Fruit fly (Drosophila melanogaster) whole organism, embryonic: ENCODE measurements around the gene Prdm13.

Experiments
- Adf1 ChIP-seq: fragments of 200-800 bp; sonication (Bioruptor generic); IDR thresholded peaks from 2 replicates; pipeline ENCODE4 v1.3.6; 2022; ENCODE audit warnings: missing biosample characterization, missing genetic modification characterization
- Antp ChIP-seq: fragments of 200-800 bp; sonication (Bioruptor generic); optimal IDR thresholded peaks from 3 replicates; lab custom pipeline; 2016; ENCODE audit warnings: missing biosample characterization, missing genetic modification characterization
- Atf6 ChIP-seq: fragments of 200-800 bp; sonication (Bioruptor generic); IDR thresholded peaks from 2 replicates; pipeline ENCODE4 v1.3.6; 2022; ENCODE audit warnings: missing biosample characterization, missing genetic modification characterization
- Bdp1 ChIP-seq: fragments of 200-800 bp; sonication (Bioruptor generic); optimal IDR thresholded peaks from 3 replicates; lab custom pipeline; 2016; ENCODE audit warnings: missing biosample characterization, missing genetic modification characterization
- CG11093 ChIP-seq: fragments of 200-800 bp; sonication (Bioruptor generic); IDR thresholded peaks from 3 replicates; pipeline ENCODE4 v1.3.6; 2022; ENCODE audit warnings: missing biosample characterization, missing genetic modification characterization
- CG11398 ChIP-seq: fragments of 200-800 bp; sonication (Bioruptor generic); optimal IDR thresholded peaks from 2 replicates; lab custom pipeline; 2016; ENCODE audit warnings: missing biosample characterization, missing genetic modification characterization
- CG12219 ChIP-seq: fragments of 200-800 bp; sonication (Bioruptor generic); optimal IDR thresholded peaks from 3 replicates; lab custom pipeline; 2018; ENCODE audit warnings: missing biosample characterization, mild to moderate bottlenecking, missing genetic modification characterization
- CG13296 ChIP-seq: fragments of 200-800 bp; sonication (Bioruptor generic); optimal IDR thresholded peaks from 3 replicates; lab custom pipeline; 2018; ENCODE audit warnings: missing biosample characterization, mild to moderate bottlenecking, missing genetic modification characterization
- CG15011 ChIP-seq: fragments of 200-800 bp; sonication (Bioruptor generic); optimal IDR thresholded peaks from 3 replicates; lab custom pipeline; 2018; ENCODE audit warnings: missing biosample characterization, mild to moderate bottlenecking, missing genetic modification characterization
- CG15601 ChIP-seq: fragments of 200-800 bp; sonication (Bioruptor generic); optimal IDR thresholded peaks from 3 replicates; lab custom pipeline; 2019; ENCODE audit warnings: missing biosample characterization, mild to moderate bottlenecking, missing genetic modification characterization, moderate library complexity
- CG15696 ChIP-seq: fragments of 200-800 bp; sonication (Bioruptor generic); optimal IDR thresholded peaks from 2 replicates; lab custom pipeline; 2019; ENCODE audit warnings: missing biosample characterization, mild to moderate bottlenecking, missing genetic modification characterization, moderate library complexity
- CG17361 ChIP-seq: fragments of 200-800 bp; sonication (Bioruptor generic); IDR thresholded peaks from 3 replicates; pipeline ENCODE4 v1.3.6; 2022; ENCODE audit warnings: missing biosample characterization, missing genetic modification characterization
- CG17829 ChIP-seq: fragments of 200-800 bp; optimal IDR thresholded peaks from 2 replicates; lab custom pipeline; 2019; ENCODE audit warnings: missing biosample characterization, mild to moderate bottlenecking, missing genetic modification characterization, moderate library complexity
- CG17912 ChIP-seq: fragments of 200-800 bp; sonication (Bioruptor generic); optimal IDR thresholded peaks from 2 replicates; lab custom pipeline; 2018; ENCODE audit warnings: missing biosample characterization, mild to moderate bottlenecking, missing genetic modification characterization
- CG18764 ChIP-seq: fragments of 200-800 bp; sonication (Bioruptor generic); optimal IDR thresholded peaks from 3 replicates; lab custom pipeline; 2016; ENCODE audit warnings: missing biosample characterization, missing genetic modification characterization
- CG2120 ChIP-seq: fragments of 200-800 bp; sonication (Bioruptor generic); optimal IDR thresholded peaks from 3 replicates; lab custom pipeline; 2016; ENCODE audit warnings: missing biosample characterization, missing genetic modification characterization
- CG2712 ChIP-seq: fragments of 200-800 bp; optimal IDR thresholded peaks from 3 replicates; lab custom pipeline; 2019; ENCODE audit warnings: missing biosample characterization, mild to moderate bottlenecking, missing genetic modification characterization, moderate library complexity
- CG3847 ChIP-seq: fragments of 200-800 bp; sonication (Bioruptor generic); IDR thresholded peaks from 2 replicates; pipeline ENCODE4 v1.3.6; 2022; ENCODE audit warnings: missing biosample characterization, missing genetic modification characterization
- CG6254 ChIP-seq: fragments of 200-800 bp; sonication (Bioruptor generic); optimal IDR thresholded peaks from 3 replicates; lab custom pipeline; 2017; ENCODE audit warnings: mild to moderate bottlenecking, missing biosample characterization, missing genetic modification reagents, missing genetic modification characterization
- CG8290 ChIP-seq, 3 experiments: fragments of 200-800 bp; sonication (Bioruptor generic); optimal IDR thresholded peaks; 2 replicates each; lab custom pipeline; 2016 to 2019; ENCODE audit warnings: missing biosample characterization in 3 of 3, missing genetic modification characterization in 3 of 3, mild to moderate bottlenecking in 2 of 3, moderate library complexity in 1 of 3
- CG9797 ChIP-seq: fragments of 200-800 bp; sonication (Bioruptor generic); optimal IDR thresholded peaks from 3 replicates; lab custom pipeline; 2018; ENCODE audit warnings: missing biosample characterization, mild to moderate bottlenecking, missing genetic modification characterization
- CG9876 ChIP-seq: fragments of 200-800 bp; sonication (Bioruptor generic); optimal IDR thresholded peaks from 2 replicates; lab custom pipeline; 2016; ENCODE audit warnings: missing biosample characterization, missing genetic modification characterization
- D ChIP-seq, 2 experiments: fragments of 200-800 bp in 1 of 2; fragments of >200 bp in 1 of 2; sonication (Bioruptor generic) in 1 of 2; optimal IDR thresholded peaks; 2 replicates in 1 of 2; 3 replicates in 1 of 2; lab custom pipeline; 2017; ENCODE audit warnings: mild to moderate bottlenecking in 1 of 2, missing biosample characterization in 1 of 2, missing genetic modification characterization in 1 of 2, missing genetic modification reagents in 1 of 2
- GATAe ChIP-seq: fragments of 200-800 bp; sonication (Bioruptor generic); conservative IDR thresholded peaks from 2 replicates; pipeline ENCODE4 v1.3.6; 2022; ENCODE audit warnings: missing biosample characterization, missing genetic modification characterization
- HHEX ChIP-seq: fragments of 200-800 bp; sonication (Bioruptor generic); optimal IDR thresholded peaks from 3 replicates; lab custom pipeline; 2017; ENCODE audit warnings: missing biosample characterization, mild to moderate bottlenecking, missing genetic modification characterization, missing genetic modification reagents
- Hr3 ChIP-seq: fragments of 200-800 bp; sonication (Bioruptor generic); optimal IDR thresholded peaks from 3 replicates; lab custom pipeline; 2016; ENCODE audit warnings: missing biosample characterization, missing genetic modification characterization
- Mad ChIP-seq: fragments of 200-800 bp; sonication (Bioruptor generic); optimal IDR thresholded peaks from 2 replicates; lab custom pipeline; 2016; ENCODE audit warnings: missing biosample characterization, missing genetic modification characterization
- Mrtf ChIP-seq: fragments of 200-800 bp; sonication (Bioruptor generic); IDR thresholded peaks from 3 replicates; pipeline ENCODE4 v1.3.6; 2022; ENCODE audit warnings: missing biosample characterization, missing genetic modification characterization
- Neu2 ChIP-seq: fragments of 200-800 bp; sonication (Bioruptor generic); optimal IDR thresholded peaks from 3 replicates; lab custom pipeline; 2016; ENCODE audit warnings: missing biosample characterization, missing genetic modification characterization, borderline replicate concordance
- Nf-YB ChIP-seq: fragments of 200-800 bp; sonication (Bioruptor generic); optimal IDR thresholded peaks from 3 replicates; lab custom pipeline; 2019; ENCODE audit warnings: missing biosample characterization, mild to moderate bottlenecking, missing genetic modification characterization, moderate library complexity
- Rx ChIP-seq: fragments of 200-800 bp; sonication (Bioruptor generic); IDR thresholded peaks from 2 replicates; pipeline ENCODE4 v1.3.6; 2022; ENCODE audit warnings: missing biosample characterization, missing genetic modification characterization
- bab2 ChIP-seq: fragments of 200-800 bp; sonication (Bioruptor generic); optimal IDR thresholded peaks from 2 replicates; lab custom pipeline; 2016; ENCODE audit warnings: missing biosample characterization, missing genetic modification characterization
- caup ChIP-seq: fragments of 200-800 bp; sonication (Bioruptor generic); optimal IDR thresholded peaks from 3 replicates; lab custom pipeline; 2017; ENCODE audit warnings: missing biosample characterization, mild to moderate bottlenecking, missing genetic modification characterization, moderate library complexity; ENCODE audit not compliant: severe bottlenecking
- crp ChIP-seq, 2 experiments: fragments of 200-800 bp; sonication (Bioruptor generic); optimal IDR thresholded peaks; 2 replicates in 1 of 2; 3 replicates in 1 of 2; lab custom pipeline; 2017; ENCODE audit warnings: missing biosample characterization in 2 of 2, missing genetic modification characterization in 2 of 2, mild to moderate bottlenecking in 1 of 2, moderate library complexity in 1 of 2
- esg ChIP-seq: fragments of 200-800 bp; sonication (Bioruptor generic); conservative IDR thresholded peaks from 2 replicates; pipeline ENCODE4 v1.3.6; 2022; ENCODE audit warnings: missing biosample characterization, missing genetic modification characterization
- gcm ChIP-seq: fragments of 200-800 bp; sonication (Bioruptor generic); optimal IDR thresholded peaks from 2 replicates; lab custom pipeline; 2019; ENCODE audit warnings: missing biosample characterization, mild to moderate bottlenecking, missing genetic modification characterization, moderate library complexity
- gt ChIP-seq: fragments of 200-800 bp; sonication (Bioruptor generic); IDR thresholded peaks from 2 replicates; pipeline ENCODE4 v1.3.6; 2022; ENCODE audit warnings: missing biosample characterization, missing genetic modification characterization
- jigr1 ChIP-seq: fragments of 200-800 bp; sonication (Bioruptor generic); IDR thresholded peaks from 3 replicates; pipeline ENCODE4 v1.3.6; 2022; ENCODE audit warnings: missing biosample characterization, missing genetic modification characterization
- nau ChIP-seq: fragments of 200-800 bp; sonication (Bioruptor generic); optimal IDR thresholded peaks from 3 replicates; lab custom pipeline; 2017; ENCODE audit warnings: missing biosample characterization, mild to moderate bottlenecking, missing genetic modification characterization, missing genetic modification reagents
- nerfin-1 ChIP-seq: fragments of 200-800 bp; sonication (Bioruptor generic); optimal IDR thresholded peaks from 3 replicates; lab custom pipeline; 2019; ENCODE audit warnings: missing biosample characterization, mild to moderate bottlenecking, missing genetic modification characterization, moderate library complexity
- nmo ChIP-seq: fragments of 200-800 bp; sonication (Bioruptor generic); optimal IDR thresholded peaks from 2 replicates; lab custom pipeline; 2018; ENCODE audit warnings: missing biosample characterization, mild to moderate bottlenecking, missing genetic modification characterization, moderate library complexity
- odd ChIP-seq: fragments of 200-800 bp; sonication (Bioruptor generic); optimal IDR thresholded peaks from 2 replicates; lab custom pipeline; 2017; ENCODE audit warnings: missing biosample characterization, mild to moderate bottlenecking, missing genetic modification characterization
- pum ChIP-seq: fragments of 200-800 bp; sonication (Bioruptor generic); optimal IDR thresholded peaks from 2 replicates; lab custom pipeline; 2016; ENCODE audit warnings: missing biosample characterization, missing genetic modification characterization
- scrt ChIP-seq: fragments of 200-800 bp; sonication (Bioruptor generic); optimal IDR thresholded peaks from 2 replicates; lab custom pipeline; 2018; ENCODE audit warnings: missing biosample characterization, mild to moderate bottlenecking, missing genetic modification characterization, moderate library complexity
- sd ChIP-seq: fragments of 200-800 bp; sonication (Bioruptor generic); optimal IDR thresholded peaks from 3 replicates; lab custom pipeline; 2018; ENCODE audit warnings: missing biosample characterization, mild to moderate bottlenecking, missing genetic modification characterization, moderate library complexity
- stc ChIP-seq: fragments of 200-800 bp; sonication (Bioruptor generic); IDR thresholded peaks from 2 replicates; pipeline ENCODE4 v1.3.6; 2022; ENCODE audit warnings: missing biosample characterization, missing genetic modification characterization
- tgo ChIP-seq: fragments of 200-800 bp; sonication (Bioruptor generic); IDR thresholded peaks from 3 replicates; pipeline ENCODE4 v1.3.6; 2022; ENCODE audit warnings: missing biosample characterization, missing genetic modification characterization
- twi ChIP-seq: fragments of 200-800 bp; optimal IDR thresholded peaks from 2 replicates; lab custom pipeline; 2019; ENCODE audit warnings: missing biosample characterization, mild to moderate bottlenecking, missing genetic modification characterization, moderate library complexity

Prdm13 gene

dm6 chr3L:6184884-6185438, 22.0 kb downstream of the Prdm13 start, which contains the start of the genes D19B and CG43293 (continued):
- TF ChIP-seq CG11093 (GFP tag; lab: Robert Waterston, UW), result peak; percentile 82; the same call in 2 of the 3 replicates
- TF ChIP-seq CG13296 (GFP tag; lab: Kevin White, UChicago), result peak; percentile 88
- peak; percentile 58 for TF ChIP-seq nerfin-1 (tag; lab: Kevin White, UChicago)
- TF ChIP-seq CG18764 (GFP tag; lab: Kevin White, UChicago), result peak; percentile 85
- TF ChIP-seq Rx (GFP tag; lab: Robert Waterston, UW), result peak; percentile 84
- TF ChIP-seq CG12219 (GFP tag; lab: Kevin White, UChicago), result peak; percentile 84
- TF ChIP-seq CG8290 (GFP tag; optimal IDR thresholded peaks at IDR 0.05; lab: Kevin White, UChicago), result peak; percentile 74
- peak in 1 of 2 experiments; percentile 98 for TF ChIP-seq CG8290 (tag; optimal IDR thresholded peaks at IDR 0.05; lab: Kevin White, UChicago)
- TF ChIP-seq CG9797, result peak; percentile 35
- TF ChIP-seq CG15696 (tag; lab: Kevin White, UChicago), result peak; percentile 58
- TF ChIP-seq tgo (GFP tag; lab: Robert Waterston, UW), result peak; percentile 92
- TF ChIP-seq Mrtf (GFP tag; lab: Robert Waterston, UW), result peak; percentile 89
- peak; percentile 89 for TF ChIP-seq CG17829 (tag; lab: Kevin White, UChicago)
- peak; percentile 91 for TF ChIP-seq Atf6 (GFP tag; lab: Robert Waterston, UW)
- peak; percentile 73 for TF ChIP-seq CG15601
- TF ChIP-seq CG11398, result peak; percentile 64
- peak; percentile 89 for TF ChIP-seq Hr3
- TF ChIP-seq nau, result no peak
- peak; percentile 77 for TF ChIP-seq CG6254
- TF ChIP-seq CG17912 (GFP tag; lab: Kevin White, UChicago), result peak; percentile 47
- peak; percentile 78 for TF ChIP-seq CG9876 (GFP tag; lab: Kevin White, UChicago)
- TF ChIP-seq HHEX (GFP tag; lab: Kevin White, UChicago), result peak; percentile 84
- TF ChIP-seq bab2, result peak; percentile 91
- TF ChIP-seq nmo (GFP tag; lab: Kevin White, UChicago), result peak; percentile 78
- peak; percentile 52 for TF ChIP-seq Bdp1 (GFP tag; lab: Kevin White, UChicago)
- no peak; the same call in 1 of the 2 replicates for TF ChIP-seq GATAe
- TF ChIP-seq CG3847, result peak; percentile 91
- TF ChIP-seq odd (GFP tag; lab: Kevin White, UChicago), result no peak
- no peak for TF ChIP-seq gt (GFP tag; lab: Robert Waterston, UW)
- TF ChIP-seq jigr1 (GFP tag; lab: Robert Waterston, UW), result 0 out of 3 replicates have a peak, but pooled peaks have one; percentile 24
- no peak for TF ChIP-seq CG15011
- TF ChIP-seq Mad (GFP tag; lab: Kevin White, UChicago), result peak; percentile 87
- peak; percentile 69 for TF ChIP-seq Nf-YB (GFP tag; lab: Kevin White, UChicago)
- TF ChIP-seq twi, result peak; percentile 70
- TF ChIP-seq pum (GFP tag; lab: Kevin White, UChicago), result peak; percentile 80
- TF ChIP-seq esg, result peak; percentile 84
- peak; percentile 80 for TF ChIP-seq Adf1 (GFP tag; lab: Robert Waterston, UW)
- peak; percentile 91 for TF ChIP-seq CG17361 (GFP tag; lab: Robert Waterston, UW)
- TF ChIP-seq D (optimal IDR thresholded peaks at IDR 0.05; lab: Kevin White, UChicago), result peak; percentile 82
- TF ChIP-seq D (GFP tag; optimal IDR thresholded peaks at IDR 0.05; lab: Kevin White, UChicago), result peak; percentile 80
- peak; percentile 94 for TF ChIP-seq CG2120 (GFP tag; lab: Kevin White, UChicago)
- peak; percentile 91 for TF ChIP-seq CG2712 (tag; lab: Kevin White, UChicago)
- peak; percentile 83 for TF ChIP-seq gcm (GFP tag; lab: Kevin White, UChicago)
- peak; percentile 87 for TF ChIP-seq stc
- peak; percentile 75 for TF ChIP-seq sd
- peak; percentile 73 for TF ChIP-seq scrt (GFP tag; lab: Kevin White, UChicago)
- peak; percentile 26 for TF ChIP-seq Neu2 (GFP tag; lab: Kevin White, UChicago)
- TF ChIP-seq caup, result peak; percentile 88
- TF ChIP-seq Antp (GFP tag; lab: Kevin White, UChicago), result peak; percentile 93
- TF ChIP-seq crp (GFP tag; optimal IDR thresholded peaks at IDR 0.05; lab: Kevin White, UChicago), result peak in 1 of 2 experiments; percentile 38
